Fruit fly (Drosophila melanogaster) whole organism, prepupa: Measurements from ENCODE around the gene CG8870.

ENCODE experiments used
- Blimp-1 ChIP-seq: fragments of 200-800 bp; sonication (Bioruptor generic); optimal IDR thresholded peaks from 3 replicates; lab custom pipeline; 2017; ENCODE audit warnings: missing biosample characterization, missing genetic modification characterization, mild to moderate bottlenecking, moderate library complexity, missing genetic modification reagents
- CG16779 ChIP-seq: fragments of 200-800 bp; sonication (Bioruptor generic); optimal IDR thresholded peaks from 3 replicates; lab custom pipeline; 2017; ENCODE audit warnings: missing biosample characterization, mild to moderate bottlenecking, missing genetic modification characterization
- CG3919 ChIP-seq: fragments of 200-800 bp; sonication (Bioruptor generic); optimal IDR thresholded peaks from 3 replicates; lab custom pipeline; 2016; ENCODE audit warnings: missing biosample characterization, missing genetic modification characterization
- CG6276 ChIP-seq: fragments of 200-800 bp; sonication (Bioruptor generic); optimal IDR thresholded peaks from 2 replicates; lab custom pipeline; 2017; ENCODE audit warnings: missing biosample characterization, mild to moderate bottlenecking, missing genetic modification characterization
- CG6854 ChIP-seq: fragments of 200-800 bp; sonication (Bioruptor generic); optimal IDR thresholded peaks from 2 replicates; lab custom pipeline; 2017; ENCODE audit warnings: missing biosample characterization, mild to moderate bottlenecking, missing genetic modification characterization
- Eip78C ChIP-seq: fragments of 200-800 bp; sonication (Bioruptor generic); peaks from one replicate; lab custom pipeline; 2016; ENCODE audit warnings: missing biosample characterization, missing genetic modification characterization
- Hr4 ChIP-seq: fragments of 200-800 bp; sonication (Bioruptor generic); optimal IDR thresholded peaks from 3 replicates; lab custom pipeline; 2016; ENCODE audit warnings: missing biosample characterization, missing genetic modification characterization
- OdsH ChIP-seq: fragments of 200-800 bp; sonication (Bioruptor generic); optimal IDR thresholded peaks from 3 replicates; lab custom pipeline; 2016; ENCODE audit warnings: missing biosample characterization, missing genetic modification characterization

DNA sequence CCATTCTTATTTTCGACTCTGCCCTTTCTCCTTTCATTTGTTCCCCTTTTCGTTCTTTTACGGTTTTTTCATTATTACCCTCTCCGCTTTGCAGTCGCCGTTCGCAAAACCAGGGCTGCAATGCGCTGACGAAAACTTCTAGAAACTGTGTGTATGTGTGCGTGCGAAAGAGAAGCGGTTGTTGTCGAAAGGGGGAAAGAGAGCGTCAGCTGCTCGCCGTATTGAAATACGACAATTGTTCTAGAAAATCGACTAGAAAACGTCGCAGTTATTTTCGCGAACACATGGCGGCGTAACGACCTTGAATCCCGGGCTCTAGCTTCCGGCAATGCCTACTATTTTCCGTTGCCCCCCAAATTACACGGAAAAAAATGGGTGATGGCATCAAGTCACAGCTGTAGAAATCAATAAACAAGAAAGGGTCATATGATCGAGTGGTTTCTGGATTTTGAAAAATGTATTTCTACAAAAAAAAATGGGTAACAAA lies 3.1 kb downstream of the CG8870 start:
- no peak for TF ChIP-seq Eip78C (GFP tag; lab: Kevin White, UChicago)
- no peak for TF ChIP-seq Blimp-1 (GFP tag; lab: Kevin White, UChicago)
- TF ChIP-seq CG16779 (tag; lab: Kevin White, UChicago), result no peak
- TF ChIP-seq CG6276 (GFP tag; lab: Kevin White, UChicago), result no peak
- no peak for TF ChIP-seq CG3919 (GFP tag; lab: Kevin White, UChicago)
- TF ChIP-seq CG6854 (GFP tag; lab: Kevin White, UChicago), result no peak
- no peak for TF ChIP-seq Hr4
- TF ChIP-seq OdsH (GFP tag; lab: Kevin White, UChicago), result no peak
